Worm (Caenorhabditis elegans) whole organism, mixed stage, embryonic: Measurements from ENCODE around the gene C55C3.4.

Experiments used
- bed-3 ChIP-seq: fragments of 200-800 bp; sonication (Bioruptor generic); optimal IDR thresholded peaks from 3 replicates; lab custom pipeline; 2018; ENCODE audit warnings: mild to moderate bottlenecking, missing genetic modification characterization, moderate library complexity, missing compliant biosample characterization
- lin-32 ChIP-seq: fragments of 200-800 bp; sonication (Bioruptor generic); optimal IDR thresholded peaks from 2 replicates; lab custom pipeline; 2018; ENCODE audit warnings: mild to moderate bottlenecking, missing genetic modification characterization, missing compliant biosample characterization
- lsy-2 ChIP-seq: fragments of 150-350 bp; optimal IDR thresholded peaks from 2 replicates; lab custom pipeline; 2014; ENCODE audit warnings: missing biosample characterization, missing genetic modification characterization
- mab-5 ChIP-seq: fragments of 150-350 bp; optimal IDR thresholded peaks from 2 replicates; lab custom pipeline; 2014; ENCODE audit warnings: missing biosample characterization, missing genetic modification characterization
- nhr-76 ChIP-seq: sonication (generic microtip); optimal IDR thresholded peaks from 2 replicates; lab custom pipeline; 2017; ENCODE audit warnings: missing biosample characterization, missing genetic modification characterization
- tbx-8 ChIP-seq: fragments of 200-800 bp; sonication (Bioruptor generic); optimal IDR thresholded peaks from 2 replicates; lab custom pipeline; 2018; ENCODE audit warnings: mild to moderate bottlenecking, missing genetic modification characterization, moderate library complexity, missing compliant biosample characterization
- unc-39 ChIP-seq: fragments of 150-350 bp; optimal IDR thresholded peaks from 2 replicates; lab custom pipeline; 2014; ENCODE audit warnings: missing biosample characterization, missing genetic modification characterization
- zip-8 ChIP-seq: fragments of 150-350 bp; optimal IDR thresholded peaks from 2 replicates; lab custom pipeline; 2014; ENCODE audit warnings: missing biosample characterization, missing genetic modification characterization
- ztf-11 ChIP-seq: fragments of 150-350 bp; optimal IDR thresholded peaks from 2 replicates; lab custom pipeline; 2014; ENCODE audit warnings: missing biosample characterization, missing genetic modification characterization

ce11 chrIV:5655966-5656389 lies 22.0 kb downstream of the C55C3.4 start:
- TF ChIP-seq lsy-2 (tag; lab: Kevin White, UChicago) (no peak), ztf-11 (tag; lab: Kevin White, UChicago) (no peak), nhr-76 (tag; lab: Kevin White, UChicago) (no peak), bed-3 (GFP tag; lab: Kevin White, UChicago) (no peak), mab-5 (tag; lab: Kevin White, UChicago) (no peak), tbx-8 (GFP tag; lab: Kevin White, UChicago) (no peak), zip-8 (tag; lab: Kevin White, UChicago) (no peak), unc-39 (no peak), lin-32 (no peak)
